Worm (Caenorhabditis elegans) whole organism, L4 larva: ENCODE data around the gene egl-36.

ENCODE experiments used
- F37D6.2 ChIP-seq: sonication (generic microtip); optimal IDR thresholded peaks from 2 replicates; lab custom pipeline; 2016; ENCODE audit warnings: mild to moderate bottlenecking, missing genetic modification characterization, missing compliant biosample characterization
- F44E2.7 ChIP-seq: fragments of 200-800 bp; sonication (Bioruptor generic); IDR thresholded peaks from 2 replicates; pipeline ENCODE4 v2.1.2; 2022; ENCODE audit warnings: missing genetic modification characterization, missing compliant biosample characterization
- T20F7.1 ChIP-seq: fragments of 200-800 bp; sonication (Bioruptor generic); optimal IDR thresholded peaks from 2 replicates; lab custom pipeline; 2018; ENCODE audit warnings: mild to moderate bottlenecking, missing genetic modification characterization, missing compliant biosample characterization
- Y5F2A.4 ChIP-seq: fragments of 200-800 bp; sonication (Bioruptor generic); optimal IDR thresholded peaks from 2 replicates; lab custom pipeline; 2018; ENCODE audit warnings: mild to moderate bottlenecking, missing genetic modification characterization, missing compliant biosample characterization
- Y75B8A.6 ChIP-seq: fragments of 200-800 bp; sonication (Bioruptor generic); IDR thresholded peaks from 2 replicates; pipeline ENCODE4 v1.3.6; 2022; ENCODE audit warnings: missing genetic modification reagents, missing genetic modification characterization, missing compliant biosample characterization
- aha-1 ChIP-seq: fragments of 150-350 bp; peaks from one replicate; lab custom pipeline; 2014; ENCODE audit warnings: missing biosample characterization, missing genetic modification characterization
- aly-2 ChIP-seq: sonication (generic microtip); optimal IDR thresholded peaks from 2 replicates; lab custom pipeline; 2018; ENCODE audit warnings: missing biosample characterization, missing genetic modification characterization
- ama-1 ChIP-seq: fragments of 150-350 bp; optimal IDR thresholded peaks from 2 replicates; lab custom pipeline; 2014; ENCODE audit warnings: inconsistent platforms, mixed read lengths
- attf-4 ChIP-seq: sonication (generic microtip); optimal IDR thresholded peaks from 3 replicates; lab custom pipeline; 2017; ENCODE audit warnings: missing biosample characterization, missing genetic modification characterization
- ceh-28 ChIP-seq: fragments of 150-350 bp; optimal IDR thresholded peaks from 2 replicates; lab custom pipeline; 2014; ENCODE audit warnings: missing biosample characterization, missing genetic modification reagents, missing genetic modification characterization
- ces-1 ChIP-seq: fragments of 150-350 bp; sonication (generic microtip); optimal IDR thresholded peaks from 4 replicates; lab custom pipeline; 2014; ENCODE audit warnings: missing biosample characterization, missing genetic modification reagents, missing genetic modification characterization
- dmd-8 ChIP-seq: fragments of 200-800 bp; sonication (Bioruptor generic); IDR thresholded peaks from 2 replicates; pipeline ENCODE4 v1.3.6; 2022; ENCODE audit warnings: missing genetic modification characterization, missing compliant biosample characterization
- dmd-9 ChIP-seq: fragments of 200-800 bp; sonication (Bioruptor generic); IDR thresholded peaks from 2 replicates; pipeline ENCODE4 v1.3.6; 2022; ENCODE audit warnings: missing genetic modification reagents, missing genetic modification characterization, missing compliant biosample characterization
- egl-27 ChIP-seq: sonication (generic microtip); optimal IDR thresholded peaks from 3 replicates; lab custom pipeline; 2017; ENCODE audit warnings: missing biosample characterization, missing genetic modification reagents, missing genetic modification characterization
- fkh-10 ChIP-seq: fragments of 150-350 bp; optimal IDR thresholded peaks from 2 replicates; lab custom pipeline; 2014; ENCODE audit warnings: missing biosample characterization, missing genetic modification reagents, missing genetic modification characterization
- hif-1 ChIP-seq, 2 experiments: sonication (generic microtip); optimal IDR thresholded peaks; 2 replicates each; lab custom pipeline; 2016 to 2017; ENCODE audit warnings: missing compliant biosample characterization in 2 of 2, missing genetic modification characterization in 2 of 2, missing genetic modification reagents in 2 of 2, missing genotype in 2 of 2, mild to moderate bottlenecking in 1 of 2
- hlh-11 ChIP-seq: fragments of 200-800 bp; sonication (Bioruptor generic); optimal IDR thresholded peaks from 2 replicates; lab custom pipeline; 2018; ENCODE audit warnings: mild to moderate bottlenecking, missing genetic modification characterization, missing compliant biosample characterization
- hmg-1.1 ChIP-seq: fragments of 200-800 bp; sonication (Bioruptor generic); IDR thresholded peaks from 2 replicates; pipeline ENCODE4 v1.3.6; 2022; ENCODE audit warnings: missing genetic modification reagents, missing genetic modification characterization, missing compliant biosample characterization
- lin-39 ChIP-seq: fragments of 150-350 bp; optimal IDR thresholded peaks from 2 replicates; lab custom pipeline; 2014; ENCODE audit warnings: missing biosample characterization, missing genetic modification reagents, missing genetic modification characterization
- lsy-2 ChIP-seq, 2 experiments: fragments of 150-350 bp in 1 of 2; sonication (generic microtip) in 1 of 2; optimal IDR thresholded peaks; 2 replicates each; lab custom pipeline; 2014 to 2017; ENCODE audit warnings: missing biosample characterization in 2 of 2, missing genetic modification characterization in 2 of 2
- madf-5 ChIP-seq, 2 experiments: fragments of 200-800 bp; sonication (Bioruptor generic); IDR thresholded peaks; 2 replicates each; pipeline ENCODE4 v1.3.6; 2022; ENCODE audit warnings: missing compliant biosample characterization in 2 of 2, missing genetic modification characterization in 2 of 2
- madf-9 ChIP-seq: fragments of 200-800 bp; sonication (Bioruptor generic); conservative IDR thresholded peaks from 2 replicates; pipeline ENCODE4 v1.3.6; 2022; ENCODE audit warnings: missing genetic modification reagents, missing genetic modification characterization, missing compliant biosample characterization
- mdt-29 ChIP-seq: fragments of 200-800 bp; sonication (Bioruptor generic); IDR thresholded peaks from 2 replicates; pipeline ENCODE4 v1.3.6; 2022; ENCODE audit warnings: missing genetic modification reagents, missing genetic modification characterization, missing compliant biosample characterization
- mep-1 ChIP-seq: fragments of 150-350 bp; sonication (generic microtip); optimal IDR thresholded peaks from 3 replicates; lab custom pipeline; 2014; ENCODE audit warnings: missing biosample characterization, missing genetic modification characterization
- nhr-102 ChIP-seq: sonication (generic microtip); optimal IDR thresholded peaks from 2 replicates; lab custom pipeline; 2016; ENCODE audit warnings: mild to moderate bottlenecking, missing genetic modification characterization, moderate library complexity, missing compliant biosample characterization
- nhr-25 ChIP-seq: sonication (generic microtip); optimal IDR thresholded peaks from 2 replicates; lab custom pipeline; 2017; ENCODE audit warnings: missing genetic modification characterization, mild to moderate bottlenecking, missing compliant biosample characterization, antibody characterized with exemption, moderate library complexity, borderline replicate concordance; ENCODE audit not compliant: insufficient read depth
- nhr-28 ChIP-seq: fragments of 150-350 bp; optimal IDR thresholded peaks from 2 replicates; lab custom pipeline; 2014; ENCODE audit warnings: missing biosample characterization, missing genetic modification characterization
- nhr-6 ChIP-seq: fragments of 150-350 bp; optimal IDR thresholded peaks from 2 replicates; lab custom pipeline; 2014; ENCODE audit warnings: missing biosample characterization, missing genetic modification characterization
- nhr-76 ChIP-seq: fragments of 150-350 bp; optimal IDR thresholded peaks from 2 replicates; lab custom pipeline; 2014; ENCODE audit warnings: missing biosample characterization, missing genetic modification characterization
- pqm-1 ChIP-seq: sonication (generic microtip); optimal IDR thresholded peaks from 2 replicates; lab custom pipeline; 2017; ENCODE audit warnings: missing biosample characterization, missing genetic modification characterization
- rbr-2 ChIP-seq: sonication (generic microtip); optimal IDR thresholded peaks from 2 replicates; lab custom pipeline; 2016; ENCODE audit warnings: missing genotype, missing genetic modification characterization, missing compliant biosample characterization
- saeg-2 ChIP-seq: fragments of 200-800 bp; sonication (Bioruptor generic); IDR thresholded peaks from 2 replicates; pipeline ENCODE4 v1.3.6; 2022; ENCODE audit warnings: missing genetic modification reagents, missing genetic modification characterization, missing compliant biosample characterization
- snpc-1.2 ChIP-seq: fragments of 200-800 bp; sonication (Bioruptor generic); IDR thresholded peaks from 2 replicates; pipeline ENCODE4 v1.3.6; 2022; ENCODE audit warnings: missing genetic modification reagents, missing genetic modification characterization, missing compliant biosample characterization
- tag-97 ChIP-seq: fragments of 200-800 bp; sonication (Bioruptor generic); IDR thresholded peaks from 2 replicates; pipeline ENCODE4 v1.3.6; 2022; ENCODE audit warnings: missing genetic modification characterization, missing compliant biosample characterization
- unc-130 ChIP-seq: sonication (generic microtip); optimal IDR thresholded peaks from 2 replicates; lab custom pipeline; 2016; ENCODE audit warnings: missing genetic modification reagents, missing genetic modification characterization, missing compliant biosample characterization
- vab-7 ChIP-seq: fragments of 200-800 bp; sonication (Bioruptor generic); IDR thresholded peaks from 2 replicates; pipeline ENCODE4 v1.3.6; 2022; ENCODE audit warnings: missing genetic modification reagents, missing genetic modification characterization, missing compliant biosample characterization
- zfp-3 ChIP-seq: fragments of 200-800 bp; sonication (Bioruptor generic); conservative IDR thresholded peaks from 2 replicates; pipeline ENCODE4 v1.3.6; 2022; ENCODE audit warnings: missing genetic modification reagents, missing genetic modification characterization, missing compliant biosample characterization
- zip-11 ChIP-seq: fragments of 200-800 bp; sonication (Bioruptor generic); IDR thresholded peaks from 2 replicates; pipeline ENCODE4 v1.3.6; 2022; ENCODE audit warnings: missing genetic modification characterization, missing compliant biosample characterization
- zip-2 ChIP-seq: fragments of 150-350 bp; optimal IDR thresholded peaks from 2 replicates; lab custom pipeline; 2014; ENCODE audit warnings: missing biosample characterization, missing genetic modification characterization
- ztf-11 ChIP-seq: fragments of 150-350 bp; optimal IDR thresholded peaks from 2 replicates; lab custom pipeline; 2014; ENCODE audit warnings: missing biosample characterization, missing genetic modification characterization
- ztf-7 ChIP-seq: fragments of 150-350 bp; optimal IDR thresholded peaks from 2 replicates; lab custom pipeline; 2014; ENCODE audit warnings: missing biosample characterization, missing genetic modification characterization

Gene egl-36

DNA sequence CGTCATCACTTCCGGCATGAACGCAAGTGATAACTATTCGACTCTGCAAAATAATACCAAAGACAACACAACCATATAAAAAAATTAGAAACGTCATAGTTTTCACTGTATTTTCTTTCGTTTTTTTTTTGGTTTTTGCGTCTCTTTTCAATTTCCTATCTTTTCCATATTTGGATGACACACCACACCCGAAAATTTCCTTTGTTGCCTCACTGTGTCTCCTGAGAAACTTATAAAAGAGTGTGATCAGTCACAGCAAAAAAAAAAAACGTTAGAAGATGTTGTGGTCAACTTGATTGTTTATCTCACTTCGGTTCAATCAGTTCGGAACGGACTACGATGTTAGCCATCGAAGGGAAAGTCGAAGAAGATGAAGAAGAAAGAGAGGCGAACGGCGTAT lies 44.4 kb upstream of the egl-36 start (continued):
- TF ChIP-seq lin-39 (no peak), aly-2 (no peak), hlh-11 (tag; lab: Kevin White, UChicago) (peak; percentile 61), rbr-2 (tag; lab: Kevin White, UChicago) (no peak), ztf-7 (tag; lab: Kevin White, UChicago) (no peak), nhr-6 (tag; lab: Kevin White, UChicago) (no peak), madf-5 (GFP tag; IDR thresholded peaks at IDR 0.05; lab: Robert Waterston, UW) (no peak), attf-4 (tag; lab: Kevin White, UChicago) (no peak), lsy-2 (tag; optimal IDR thresholded peaks at IDR 0.05; lab: Kevin White, UChicago) (peak in 1 of 2 experiments; percentile 31), F44E2.7 (no peak), dmd-8 (GFP tag; lab: Robert Waterston, UW) (no peak), nhr-28 (tag; lab: Kevin White, UChicago) (peak; percentile 76)

DNA sequence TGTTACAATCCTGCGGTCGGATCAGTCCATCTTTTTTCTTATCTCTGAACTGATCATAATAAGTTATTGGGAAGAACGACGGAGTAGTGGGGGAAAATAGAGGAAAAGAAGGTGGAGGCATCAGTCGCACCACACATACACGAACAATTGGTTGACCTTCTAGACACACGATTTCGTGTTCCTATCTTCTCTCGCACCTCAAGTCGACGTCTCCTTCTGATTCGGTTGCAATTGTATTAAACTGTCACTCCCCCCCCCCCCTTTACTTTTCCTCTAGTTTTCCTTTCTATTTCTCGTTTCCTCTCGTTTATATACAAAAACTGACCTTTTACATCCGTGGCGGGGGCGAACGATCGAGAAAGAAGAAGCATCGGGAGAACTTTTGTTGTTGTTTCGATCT lies 42.9 kb upstream of the egl-36 start:
- TF ChIP-seq fkh-10 (GFP tag; lab: Kevin White, UChicago) = no peak
- TF ChIP-seq mep-1 = peak; percentile 25
- no peak for TF ChIP-seq zip-11 (GFP tag; lab: Robert Waterston, UW)
- TF ChIP-seq ceh-28 (tag; lab: Kevin White, UChicago) = no peak
- no peak for TF ChIP-seq ces-1 (GFP tag; lab: Kevin White, UChicago)
- no peak for TF ChIP-seq egl-27 (tag; lab: Kevin White, UChicago)
- TF ChIP-seq Y5F2A.4 = no peak
- TF ChIP-seq hmg-1.1 (GFP tag; lab: Robert Waterston, UW) = no peak
- no peak for TF ChIP-seq F44E2.7
- TF ChIP-seq vab-7 (GFP tag; lab: Robert Waterston, UW) = no peak
- no peak for TF ChIP-seq F37D6.2 (tag; lab: Kevin White, UChicago)
- no peak for TF ChIP-seq nhr-76 (tag; lab: Kevin White, UChicago)
- TF ChIP-seq hif-1 (tag; optimal IDR thresholded peaks at IDR 0.05; lab: Kevin White, UChicago) = peak in 1 of 2 experiments; percentile 2
- TF ChIP-seq tag-97 = no peak
- peak; percentile 74 for TF ChIP-seq nhr-28 (tag; lab: Kevin White, UChicago)
- peak; percentile 44 for TF ChIP-seq hlh-11 (tag; lab: Kevin White, UChicago)
- TF ChIP-seq madf-9 (GFP tag; lab: Robert Waterston, UW) = no peak
- TF ChIP-seq aha-1 (tag; lab: Kevin White, UChicago) = peak; percentile 84
- peak; percentile 25 for TF ChIP-seq nhr-25 (tag; lab: Kevin White, UChicago)
- no peak for TF ChIP-seq nhr-102 (tag; lab: Kevin White, UChicago)
- peak; percentile 11 for TF ChIP-seq ama-1 (lab: Kevin White, UChicago)
- TF ChIP-seq pqm-1 (tag; lab: Kevin White, UChicago) = no peak
- TF ChIP-seq unc-130 = no peak
- no peak for TF ChIP-seq dmd-9 (GFP tag; lab: Robert Waterston, UW)
- TF ChIP-seq saeg-2 = no peak
- no peak for TF ChIP-seq zfp-3
- TF ChIP-seq lin-39 = no peak
- no peak for TF ChIP-seq ztf-11 (tag; lab: Kevin White, UChicago)
- no peak for TF ChIP-seq T20F7.1 (GFP tag; lab: Kevin White, UChicago)
- TF ChIP-seq zip-2 (tag; lab: Kevin White, UChicago) = no peak
- no peak for TF ChIP-seq Y75B8A.6 (GFP tag; lab: Robert Waterston, UW)
- TF ChIP-seq mdt-29 (GFP tag; lab: Robert Waterston, UW) = no peak
- no peak for TF ChIP-seq snpc-1.2 (GFP tag; lab: Robert Waterston, UW)
- TF ChIP-seq, all 104 proteins: peak for 7
